Worm (Caenorhabditis elegans) whole organism, L4/young adult: ENCODE measurements around the gene ced-6.

Experiments
- W03F9.2 ChIP-seq: fragments of 150-350 bp; optimal IDR thresholded peaks from 2 replicates; lab custom pipeline; 2014; ENCODE audit warnings: missing biosample characterization, missing genetic modification characterization
- dao-5 ChIP-seq: sonication (generic microtip); optimal IDR thresholded peaks from 2 replicates; lab custom pipeline; 2016; ENCODE audit warnings: missing genotype, missing genetic modification characterization, moderate library complexity, missing compliant biosample characterization
- him-1 ChIP-seq: sonication (generic microtip); optimal IDR thresholded peaks from 2 replicates; lab custom pipeline; 2016; ENCODE audit warnings: missing genotype, missing genetic modification reagents, missing genetic modification characterization, missing compliant biosample characterization

The ced-6 gene

DNA sequence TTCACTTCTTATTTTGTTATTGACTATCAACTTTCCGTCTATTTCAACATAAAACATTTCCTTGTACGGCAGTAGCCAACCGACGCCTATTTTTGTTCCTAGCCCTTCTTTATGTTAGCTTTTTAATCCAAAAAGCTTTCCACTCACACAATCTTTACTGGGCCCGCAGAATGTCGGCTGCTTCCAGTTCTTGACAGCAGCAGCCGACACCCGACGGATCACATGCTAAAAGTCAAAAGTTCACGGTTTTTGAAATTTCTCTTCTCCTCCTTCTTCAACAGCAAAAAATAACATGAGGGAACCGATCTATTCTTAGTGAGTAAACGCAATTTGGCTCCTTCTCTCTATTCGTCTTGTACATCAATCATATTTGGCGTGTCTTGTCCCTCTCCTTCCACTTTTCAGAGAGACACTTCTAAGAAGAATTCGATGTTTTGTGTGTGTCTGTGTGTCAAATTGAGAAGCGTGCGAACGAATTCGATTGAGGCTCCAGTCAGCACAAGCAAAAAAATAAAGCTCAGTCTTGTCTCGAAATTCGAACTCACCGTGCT, 36.9 kb downstream of the ced-6 start:
- TF ChIP-seq him-1 (tag; lab: Kevin White, UChicago) (no peak), dao-5 (no peak), W03F9.2 (no peak)

DNA sequence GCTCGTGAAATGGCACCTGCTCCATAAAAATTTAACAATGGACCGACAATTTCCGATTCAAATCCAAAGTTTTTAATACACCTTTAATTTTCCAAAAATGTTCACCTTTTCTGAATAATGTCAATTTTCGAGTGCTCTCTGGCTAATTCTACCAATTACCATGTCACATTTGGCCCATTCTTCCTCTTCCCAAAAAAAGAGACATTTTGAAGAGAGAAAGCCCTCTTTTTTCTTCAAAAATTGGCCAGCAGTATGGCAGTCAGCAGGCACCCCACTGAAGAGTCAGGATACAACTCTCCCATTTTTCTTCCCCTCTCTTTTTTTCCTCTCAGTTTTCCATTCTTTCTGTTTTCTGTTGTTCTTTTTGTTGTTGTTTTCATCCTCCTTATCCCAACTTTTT, 38.9 kb downstream of the ced-6 start:
- no peak for TF ChIP-seq him-1 (tag; lab: Kevin White, UChicago)
- no peak for TF ChIP-seq W03F9.2
- TF ChIP-seq dao-5 = no peak

DNA sequence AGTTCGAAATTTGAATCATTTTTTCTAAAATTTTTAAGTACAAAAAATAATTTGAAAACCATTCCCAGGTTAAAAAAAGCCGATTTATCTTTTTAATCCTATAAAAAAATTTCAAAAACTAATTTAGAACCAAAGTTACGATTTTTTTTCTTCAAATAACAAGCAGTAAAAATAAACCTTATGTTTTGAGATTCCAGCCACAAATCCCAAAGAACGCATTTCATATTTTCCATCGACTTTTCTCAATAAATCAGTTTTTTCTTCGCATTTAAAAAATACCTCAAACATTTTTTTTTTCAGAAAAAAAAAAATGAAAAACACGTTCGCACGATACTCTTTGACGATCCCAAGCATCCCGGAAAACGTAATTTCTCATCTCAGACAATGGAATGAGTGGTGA, 39.6 kb downstream of the ced-6 start, which contains the start of gene ckk-1:
TSS of gene ckk-1 (plus strand) at position 301 of the 400 bp plus-strand sequence.
- TF ChIP-seq him-1 (tag; lab: Kevin White, UChicago) = no peak
- TF ChIP-seq dao-5 = no peak
- TF ChIP-seq W03F9.2 = no peak

DNA sequence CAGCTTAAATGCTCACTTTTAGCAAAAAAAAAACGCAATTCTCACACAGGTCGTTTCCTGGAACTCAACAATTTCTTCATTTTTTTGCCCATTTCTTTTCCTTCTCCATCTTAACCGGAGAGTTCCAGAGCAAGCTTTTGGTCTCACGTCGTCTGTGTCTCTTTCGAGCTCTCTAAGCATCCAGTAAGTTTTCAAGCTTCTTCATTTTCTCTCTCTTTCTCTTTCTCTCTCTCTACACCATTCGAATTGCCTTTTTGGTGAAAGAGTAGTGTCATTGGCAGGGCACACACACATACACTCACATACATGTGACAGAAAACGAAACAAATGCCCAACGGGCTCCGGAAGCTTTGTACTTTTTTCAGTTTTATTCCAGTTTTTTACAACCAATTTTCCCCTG, 44.3 kb downstream of the ced-6 start:
- TF ChIP-seq him-1 (tag; lab: Kevin White, UChicago) (no peak), W03F9.2 (no peak), dao-5 (no peak)

DNA sequence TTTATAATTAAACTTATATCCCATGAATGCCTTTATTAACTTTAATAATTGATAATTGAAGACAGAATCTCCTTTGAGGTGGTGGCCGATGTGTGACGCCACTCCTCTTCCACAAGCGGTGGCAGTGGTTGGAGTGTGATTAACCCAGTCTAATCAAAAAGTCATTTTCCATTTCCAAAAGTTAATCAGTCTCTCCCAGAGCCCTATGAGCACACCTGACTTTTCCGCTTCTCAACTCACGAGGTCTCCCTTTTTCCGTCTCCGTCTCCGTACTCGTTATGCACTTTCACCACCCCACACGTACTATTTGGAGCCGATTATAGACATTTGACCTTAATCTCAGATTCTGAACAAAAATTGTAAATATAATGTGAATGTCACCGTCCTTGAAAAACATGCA, 47.1 kb downstream of the ced-6 start:
- TF ChIP-seq him-1 (tag; lab: Kevin White, UChicago) = no peak
